Worm (Caenorhabditis elegans) whole organism, young adult: ENCODE data around the gene K09G1.2.

Source experiments
- B0261.1 ChIP-seq: sonication (generic microtip); optimal IDR thresholded peaks from 2 replicates; lab custom pipeline; 2016; ENCODE audit warnings: mild to moderate bottlenecking, missing genetic modification characterization, moderate library complexity, missing compliant biosample characterization
- C06A6.2 ChIP-seq: fragments of 200-800 bp; sonication (Bioruptor generic); conservative IDR thresholded peaks from 2 replicates; pipeline ENCODE4 v1.3.6; 2022; ENCODE audit warnings: missing genetic modification characterization, missing compliant biosample characterization
- D2030.7 ChIP-seq: fragments of 200-800 bp; sonication (Bioruptor generic); IDR thresholded peaks from 2 replicates; pipeline ENCODE4 v1.3.6; 2022; ENCODE audit warnings: missing genetic modification reagents, missing genetic modification characterization, missing compliant biosample characterization
- F49E8.2 ChIP-seq: sonication (generic microtip); optimal IDR thresholded peaks from 3 replicates; lab custom pipeline; 2017; ENCODE audit warnings: missing genetic modification characterization, mild to moderate bottlenecking, missing compliant biosample characterization, antibody characterized with exemption, moderate library complexity; ENCODE audit not compliant: insufficient read depth
- F55B11.4 ChIP-seq: sonication (generic microtip); optimal IDR thresholded peaks from 2 replicates; lab custom pipeline; 2016; ENCODE audit warnings: missing compliant biosample characterization, missing genetic modification characterization, borderline replicate concordance; ENCODE audit not compliant: insufficient read depth
- T26A5.8 ChIP-seq: sonication (generic microtip); optimal IDR thresholded peaks from 2 replicates; lab custom pipeline; 2016; ENCODE audit warnings: missing genetic modification characterization, missing compliant biosample characterization
- Y53F4B.3 ChIP-seq: fragments of 200-800 bp; sonication (Bioruptor generic); IDR thresholded peaks from 2 replicates; pipeline ENCODE4 v1.3.6; 2022; ENCODE audit warnings: missing genetic modification reagents, missing genetic modification characterization, missing compliant biosample characterization
- athp-1 ChIP-seq: sonication (generic microtip); optimal IDR thresholded peaks from 2 replicates; lab custom pipeline; 2017; ENCODE audit warnings: mild to moderate bottlenecking, missing genetic modification characterization, missing compliant biosample characterization
- attf-3 ChIP-seq: fragments of 200-800 bp; sonication (Bioruptor generic); conservative IDR thresholded peaks from 2 replicates; pipeline ENCODE4 v1.3.6; 2022; ENCODE audit warnings: missing genetic modification reagents, missing genetic modification characterization, missing compliant biosample characterization
- attf-6 ChIP-seq: fragments of 200-800 bp; sonication (Bioruptor generic); IDR thresholded peaks from 2 replicates; pipeline ENCODE4 v1.3.6; 2022; ENCODE audit warnings: missing genetic modification reagents, missing genetic modification characterization, missing compliant biosample characterization
- cebp-1 ChIP-seq, 2 experiments: fragments of 200-800 bp in 1 of 2; sonication (Bioruptor generic) in 1 of 2; sonication (generic microtip) in 1 of 2; IDR thresholded peaks in 1 of 2; optimal IDR thresholded peaks in 1 of 2; 2 replicates each; pipeline versions ENCODE4 v1.3.6 to Lab custom; 2017 to 2022; ENCODE audit warnings: missing compliant biosample characterization in 2 of 2, missing genetic modification characterization in 2 of 2, mild to moderate bottlenecking in 1 of 2, missing genetic modification reagents in 1 of 2, moderate library complexity in 1 of 2
- chd-7 ChIP-seq: sonication (generic microtip); optimal IDR thresholded peaks from 2 replicates; lab custom pipeline; 2016; ENCODE audit warnings: mild to moderate bottlenecking, missing genetic modification characterization, moderate library complexity, missing compliant biosample characterization
- die-1 ChIP-seq: sonication (generic microtip); optimal IDR thresholded peaks from 2 replicates; lab custom pipeline; 2016; ENCODE audit warnings: missing genotype, mild to moderate bottlenecking, missing genetic modification characterization, missing compliant biosample characterization
- dpl-1 ChIP-seq: fragments of 150-350 bp; optimal IDR thresholded peaks from 2 replicates; lab custom pipeline; 2014; ENCODE audit warnings: missing biosample characterization, missing genetic modification reagents, missing genetic modification characterization
- egl-44 ChIP-seq: fragments of 200-800 bp; sonication (Bioruptor generic); IDR thresholded peaks from 2 replicates; pipeline ENCODE4 v1.3.6; 2022; ENCODE audit warnings: missing genetic modification reagents, missing genetic modification characterization, missing compliant biosample characterization
- hmg-1.2 ChIP-seq: fragments of 200-800 bp; sonication (Bioruptor generic); IDR thresholded peaks from 2 replicates; pipeline ENCODE4 v1.3.6; 2022; ENCODE audit warnings: missing genetic modification reagents, missing genetic modification characterization, missing compliant biosample characterization
- hrde-1 ChIP-seq: sonication (generic microtip); optimal IDR thresholded peaks from 2 replicates; lab custom pipeline; 2016; ENCODE audit warnings: missing genetic modification characterization, mild to moderate bottlenecking, missing compliant biosample characterization, moderate library complexity, missing genotype, missing genetic modification reagents, borderline replicate concordance
- hsf-1 ChIP-seq: fragments of 200-800 bp; sonication (Bioruptor generic); IDR thresholded peaks from 2 replicates; pipeline ENCODE4 v1.3.6; 2022; ENCODE audit warnings: missing genetic modification reagents, missing genetic modification characterization, missing compliant biosample characterization
- let-526 ChIP-seq: fragments of 200-800 bp; sonication (Bioruptor generic); IDR thresholded peaks from 2 replicates; pipeline ENCODE4 v1.3.6; 2022; ENCODE audit warnings: missing genetic modification reagents, missing genetic modification characterization, missing compliant biosample characterization
- lsy-27 ChIP-seq: sonication (generic microtip); optimal IDR thresholded peaks from 2 replicates; lab custom pipeline; 2017; ENCODE audit warnings: missing genetic modification characterization, mild to moderate bottlenecking, missing compliant biosample characterization, antibody characterized with exemption, missing genotype, borderline replicate concordance; ENCODE audit not compliant: insufficient read depth
- madf-8 ChIP-seq: fragments of 200-800 bp; sonication (Bioruptor generic); conservative IDR thresholded peaks from 2 replicates; pipeline ENCODE4 v1.3.6; 2022; ENCODE audit warnings: missing genetic modification reagents, missing genetic modification characterization, missing compliant biosample characterization
- mel-28 ChIP-seq: sonication (generic microtip); optimal IDR thresholded peaks from 2 replicates; lab custom pipeline; 2016; ENCODE audit warnings: borderline replicate concordance, mild to moderate bottlenecking, missing genetic modification characterization, missing compliant biosample characterization
- mes-4 ChIP-seq: sonication (generic microtip); optimal IDR thresholded peaks from 2 replicates; lab custom pipeline; 2016; ENCODE audit warnings: missing genotype, missing genetic modification characterization, missing compliant biosample characterization
- nfya-2 ChIP-seq: fragments of 200-800 bp; sonication (Bioruptor generic); IDR thresholded peaks from 2 replicates; pipeline ENCODE4 v1.3.6; 2022; ENCODE audit warnings: missing genetic modification reagents, missing genetic modification characterization, missing compliant biosample characterization
- nhr-179 ChIP-seq: sonication (generic microtip); optimal IDR thresholded peaks from 2 replicates; lab custom pipeline; 2016; ENCODE audit warnings: mild to moderate bottlenecking, missing genetic modification characterization, missing compliant biosample characterization
- nhr-80 ChIP-seq: sonication (generic microtip); optimal IDR thresholded peaks from 2 replicates; lab custom pipeline; 2016; ENCODE audit warnings: missing genetic modification characterization, missing compliant biosample characterization
- rcor-1 ChIP-seq: fragments of 200-800 bp; sonication (Bioruptor generic); IDR thresholded peaks from 2 replicates; pipeline ENCODE4 v1.3.6; 2022; ENCODE audit warnings: missing genetic modification reagents, missing genetic modification characterization, missing compliant biosample characterization
- rpc-1 ChIP-seq, 2 experiments: fragments of 150-350 bp in 1 of 2; sonication (generic microtip) in 1 of 2; optimal IDR thresholded peaks; 2 replicates each; lab custom pipeline; 2014 to 2018; ENCODE audit warnings: missing biosample characterization in 1 of 2, missing genetic modification characterization in 1 of 2, missing genetic modification reagents in 1 of 2, missing genotype in 1 of 2
- sea-2 ChIP-seq: fragments of 200-800 bp; sonication (Bioruptor generic); IDR thresholded peaks from 2 replicates; pipeline ENCODE4 v1.3.6; 2022; ENCODE audit warnings: missing genetic modification characterization, missing compliant biosample characterization
- zfh-2 ChIP-seq: fragments of 200-800 bp; sonication (Bioruptor generic); conservative IDR thresholded peaks from 2 replicates; pipeline ENCODE4 v1.3.6; 2022; ENCODE audit warnings: missing genetic modification reagents, missing genetic modification characterization, missing compliant biosample characterization
- ztf-6 ChIP-seq: fragments of 200-800 bp; sonication (Bioruptor generic); IDR thresholded peaks from 2 replicates; pipeline ENCODE4 v1.3.6; 2022; ENCODE audit warnings: missing genetic modification reagents, missing genetic modification characterization, missing compliant biosample characterization

K09G1.2 gene

ce11 chrV:9568707-9569106 lies 21.7 kb upstream of the K09G1.2 start, which contains the start of gene F25B3.4:
Gene F25B3.4, minus strand, starts transcription at chrV:9568807.
- TF ChIP-seq mes-4 (tag; lab: Kevin White, UChicago) (no peak), rpc-1 (optimal IDR thresholded peaks at IDR 0.05; lab: Kevin White, UChicago) (no peak), rpc-1 (tag; optimal IDR thresholded peaks at IDR 0.05; lab: Kevin White, UChicago) (no peak), athp-1 (tag; lab: Kevin White, UChicago) (no peak), sea-2 (GFP tag; lab: Robert Waterston, UW) (no peak), hmg-1.2 (no peak), C06A6.2 (GFP tag; lab: Robert Waterston, UW) (no peak), hsf-1 (GFP tag; lab: Robert Waterston, UW) (no peak), T26A5.8 (tag; lab: Kevin White, UChicago) (no peak)

- TF ChIP-seq cebp-1 (GFP tag; IDR thresholded peaks at IDR 0.05; lab: Robert Waterston, UW) (no peak), cebp-1 (tag; optimal IDR thresholded peaks at IDR 0.05; lab: Kevin White, UChicago) (no peak), dpl-1 (GFP tag; lab: Kevin White, UChicago) (no peak), nhr-80 (tag; lab: Kevin White, UChicago) (peak; percentile 3)
Observed at ce11 chrV:9570197-9570596, 20.2 kb upstream of the K09G1.2 start, which contains the start of gene F25B3.5. Gene F25B3.5, minus strand, starts transcription at chrV:9570297.

- TF ChIP-seq attf-3 (GFP tag; lab: Robert Waterston, UW) (no peak), ztf-6 (GFP tag; lab: Robert Waterston, UW) (no peak), mel-28 (tag; lab: Kevin White, UChicago) (no peak), nfya-2 (GFP tag; lab: Robert Waterston, UW) (no peak), hsf-1 (GFP tag; lab: Robert Waterston, UW) (no peak), nhr-179 (tag; lab: Kevin White, UChicago) (no peak), F49E8.2 (tag; lab: Kevin White, UChicago) (no peak), let-526 (GFP tag; lab: Robert Waterston, UW) (no peak), madf-8 (GFP tag; lab: Robert Waterston, UW) (no peak)
Observed at ce11 chrV:9571056-9571455, 19.4 kb upstream of the K09G1.2 start.

ce11 chrV:9571673-9572072 lies 18.7 kb upstream of the K09G1.2 start:
- TF ChIP-seq die-1, result no peak
- TF ChIP-seq zfh-2 (GFP tag; lab: Robert Waterston, UW), result no peak
- TF ChIP-seq rcor-1 (GFP tag; lab: Robert Waterston, UW), result no peak
- TF ChIP-seq Y53F4B.3, result no peak
- TF ChIP-seq B0261.1 (tag; lab: Kevin White, UChicago), result no peak
- no peak for TF ChIP-seq ztf-6 (GFP tag; lab: Robert Waterston, UW)
- no peak for TF ChIP-seq D2030.7
- TF ChIP-seq F55B11.4 (tag; lab: Kevin White, UChicago), result no peak
- TF ChIP-seq egl-44 (GFP tag; lab: Robert Waterston, UW), result no peak
- no peak for TF ChIP-seq nhr-179 (tag; lab: Kevin White, UChicago)
- TF ChIP-seq T26A5.8 (tag; lab: Kevin White, UChicago), result no peak
- no peak for TF ChIP-seq chd-7 (tag; lab: Kevin White, UChicago)
- no peak for TF ChIP-seq attf-6 (GFP tag; lab: Robert Waterston, UW)
- TF ChIP-seq hrde-1 (tag; lab: Kevin White, UChicago), result no peak
- TF ChIP-seq lsy-27 (tag; lab: Kevin White, UChicago), result no peak
